Fruit fly (Drosophila melanogaster): ENCODE data around the gene CG1142.

Gene CG1142

dm6 chr3R:7493171-7493570 is 19.6 kb upstream of the CG1142 start, which contains the start of gene CG42656:
Gene CG42656 (minus strand): TSS chr3R:7493271.
- TF ChIP-seq CG17801 (GFP tag; optimal IDR thresholded peaks at IDR 0.05; ENCODE audit: partially characterized antibody): no peak

dm6 chr3R:7492099-7492498 is 18.5 kb upstream of the CG1142 start:
- no peak for TF ChIP-seq CG17801 (GFP tag; optimal IDR thresholded peaks at IDR 0.05; ENCODE audit: partially characterized antibody)

- peak; percentile 60 for TF ChIP-seq CG17801 (GFP tag; optimal IDR thresholded peaks at IDR 0.05; ENCODE audit: partially characterized antibody)
These were observed 17.9 kb upstream of the CG1142 start for dm6 chr3R:7491453-7491853.

dm6 chr3R:7490884-7491283 is 17.3 kb upstream of the CG1142 start:
- peak; percentile 52 for TF ChIP-seq CG17801 (GFP tag; optimal IDR thresholded peaks at IDR 0.05; ENCODE audit: partially characterized antibody)

dm6 chr3R:7489902-7490301 is 16.3 kb upstream of the CG1142 start:
- TF ChIP-seq CG17801 (GFP tag; optimal IDR thresholded peaks at IDR 0.05; ENCODE audit: partially characterized antibody): peak; percentile 53

dm6 chr3R:7475708-7476107 is 2.1 kb upstream of the CG1142 start:
- TF ChIP-seq CG17801 (GFP tag; optimal IDR thresholded peaks at IDR 0.05; ENCODE audit: partially characterized antibody): no peak

dm6 chr3R:7474616-7475120 is 1.1 kb upstream of the CG1142 start:
- peak; percentile 81 for TF ChIP-seq CG17801 (GFP tag; optimal IDR thresholded peaks at IDR 0.05; ENCODE audit: partially characterized antibody)

dm6 chr3R:7471894-7472293 is 1.7 kb downstream of the CG1142 start:
- no peak for TF ChIP-seq CG17801 (GFP tag; optimal IDR thresholded peaks at IDR 0.05; ENCODE audit: partially characterized antibody)

- no peak for TF ChIP-seq CG17801 (GFP tag; optimal IDR thresholded peaks at IDR 0.05; ENCODE audit: partially characterized antibody)
These were observed 32.2 kb downstream of the CG1142 start for dm6 chr3R:7441359-7441758.

dm6 chr3R:7439306-7439810 is 34.2 kb downstream of the CG1142 start, which contains the start of gene CG14598:
Gene CG14598 (plus strand): TSS chr3R:7439760.
- TF ChIP-seq CG17801 (GFP tag; optimal IDR thresholded peaks at IDR 0.05; ENCODE audit: partially characterized antibody): no peak

- no peak for TF ChIP-seq CG17801 (GFP tag; optimal IDR thresholded peaks at IDR 0.05; ENCODE audit: partially characterized antibody)
These were observed 34.7 kb downstream of the CG1142 start for dm6 chr3R:7438869-7439268.

Data from ovary, adult (tissue).